Worm (Caenorhabditis elegans) whole organism, young adult: Measurements from ENCODE around the gene sbt-1.

ENCODE experiments used
- B0035.1 ChIP-seq: sonication (generic microtip); optimal IDR thresholded peaks from 2 replicates; lab custom pipeline; 2016; ENCODE audit warnings: missing genetic modification characterization, mild to moderate bottlenecking, missing compliant biosample characterization, missing genotype, missing genetic modification reagents
- C17E4.6 ChIP-seq: fragments of 200-800 bp; sonication (Bioruptor generic); IDR thresholded peaks from 2 replicates; pipeline ENCODE4 v1.3.6; 2022; ENCODE audit warnings: missing genetic modification reagents, missing genetic modification characterization, missing compliant biosample characterization
- D2030.7 ChIP-seq: fragments of 200-800 bp; sonication (Bioruptor generic); IDR thresholded peaks from 2 replicates; pipeline ENCODE4 v1.3.6; 2022; ENCODE audit warnings: missing genetic modification reagents, missing genetic modification characterization, missing compliant biosample characterization
- F22D6.2 ChIP-seq: sonication (generic microtip); optimal IDR thresholded peaks from 2 replicates; lab custom pipeline; 2016; ENCODE audit warnings: mild to moderate bottlenecking, missing genetic modification characterization, missing compliant biosample characterization
- F33H1.4 ChIP-seq: fragments of 200-800 bp; sonication (Bioruptor generic); IDR thresholded peaks from 2 replicates; pipeline ENCODE4 v1.3.6; 2022; ENCODE audit warnings: missing genetic modification reagents, missing genetic modification characterization, missing compliant biosample characterization
- F49E8.2 ChIP-seq: sonication (generic microtip); optimal IDR thresholded peaks from 3 replicates; lab custom pipeline; 2017; ENCODE audit warnings: missing genetic modification characterization, mild to moderate bottlenecking, missing compliant biosample characterization, antibody characterized with exemption, moderate library complexity; ENCODE audit not compliant: insufficient read depth
- F52B5.7 ChIP-seq: sonication (generic microtip); optimal IDR thresholded peaks from 2 replicates; lab custom pipeline; 2016; ENCODE audit warnings: mild to moderate bottlenecking, missing genetic modification characterization, missing compliant biosample characterization
- F55B11.4 ChIP-seq: sonication (generic microtip); optimal IDR thresholded peaks from 2 replicates; lab custom pipeline; 2016; ENCODE audit warnings: missing compliant biosample characterization, missing genetic modification characterization, borderline replicate concordance; ENCODE audit not compliant: insufficient read depth
- T26A5.8 ChIP-seq: sonication (generic microtip); optimal IDR thresholded peaks from 2 replicates; lab custom pipeline; 2016; ENCODE audit warnings: missing genetic modification characterization, missing compliant biosample characterization
- Y95B8A.8 ChIP-seq: fragments of 200-800 bp; sonication (Bioruptor generic); IDR thresholded peaks from 2 replicates; pipeline ENCODE4 v1.3.6; 2022; ENCODE audit warnings: missing genetic modification reagents, missing genetic modification characterization, missing compliant biosample characterization
- aptf-2 ChIP-seq: fragments of 200-800 bp; sonication (Bioruptor generic); conservative IDR thresholded peaks from 2 replicates; pipeline ENCODE4 v1.3.6; 2022; ENCODE audit warnings: missing genetic modification reagents, missing genetic modification characterization, missing compliant biosample characterization
- atf-7 ChIP-seq: sonication (generic microtip); optimal IDR thresholded peaks from 2 replicates; lab custom pipeline; 2017; ENCODE audit warnings: mild to moderate bottlenecking, missing genetic modification characterization, missing compliant biosample characterization
- attf-5 ChIP-seq: fragments of 200-800 bp; sonication (Bioruptor generic); optimal IDR thresholded peaks from 2 replicates; lab custom pipeline; 2018; ENCODE audit warnings: mild to moderate bottlenecking, missing genetic modification characterization, missing compliant biosample characterization
- cebp-2 ChIP-seq: fragments of 200-800 bp; sonication (Bioruptor generic); IDR thresholded peaks from 2 replicates; pipeline ENCODE4 v1.3.6; 2022; ENCODE audit warnings: missing genetic modification characterization, missing compliant biosample characterization
- ceh-91 ChIP-seq: fragments of 200-800 bp; sonication (Bioruptor generic); IDR thresholded peaks from 2 replicates; pipeline ENCODE4 v1.3.6; 2022; ENCODE audit warnings: missing genetic modification reagents, missing genetic modification characterization, missing compliant biosample characterization
- die-1 ChIP-seq: sonication (generic microtip); optimal IDR thresholded peaks from 2 replicates; lab custom pipeline; 2016; ENCODE audit warnings: missing genotype, mild to moderate bottlenecking, missing genetic modification characterization, missing compliant biosample characterization
- dox-1 ChIP-seq: fragments of 200-800 bp; sonication (Bioruptor generic); IDR thresholded peaks from 2 replicates; pipeline ENCODE4 v1.3.6; 2022; ENCODE audit warnings: missing genetic modification reagents, missing genetic modification characterization, missing compliant biosample characterization
- dpff-1 ChIP-seq: sonication (generic microtip); optimal IDR thresholded peaks from 2 replicates; lab custom pipeline; 2017; ENCODE audit warnings: mild to moderate bottlenecking, missing genetic modification characterization, missing compliant biosample characterization
- egl-18 ChIP-seq: fragments of 200-800 bp; sonication (Bioruptor generic); IDR thresholded peaks from 2 replicates; pipeline ENCODE4 v1.3.6; 2022; ENCODE audit warnings: missing genetic modification reagents, missing genetic modification characterization, missing compliant biosample characterization
- egl-44 ChIP-seq: fragments of 200-800 bp; sonication (Bioruptor generic); IDR thresholded peaks from 2 replicates; pipeline ENCODE4 v1.3.6; 2022; ENCODE audit warnings: missing genetic modification reagents, missing genetic modification characterization, missing compliant biosample characterization
- gei-17 ChIP-seq: fragments of 200-800 bp; sonication (Bioruptor generic); optimal IDR thresholded peaks from 2 replicates; lab custom pipeline; 2018; ENCODE audit warnings: mild to moderate bottlenecking, missing genetic modification characterization, missing compliant biosample characterization
- hlh-12 ChIP-seq: sonication (generic microtip); optimal IDR thresholded peaks from 2 replicates; lab custom pipeline; 2016; ENCODE audit warnings: missing genetic modification characterization, missing compliant biosample characterization
- hlh-26 ChIP-seq: fragments of 200-800 bp; sonication (Bioruptor generic); conservative IDR thresholded peaks from 2 replicates; pipeline ENCODE4 v1.3.6; 2022; ENCODE audit warnings: missing genetic modification reagents, missing genetic modification characterization, missing compliant biosample characterization
- hmg-1.2 ChIP-seq: fragments of 200-800 bp; sonication (Bioruptor generic); IDR thresholded peaks from 2 replicates; pipeline ENCODE4 v1.3.6; 2022; ENCODE audit warnings: missing genetic modification reagents, missing genetic modification characterization, missing compliant biosample characterization
- lin-26 ChIP-seq: fragments of 200-800 bp; sonication (Bioruptor generic); IDR thresholded peaks from 2 replicates; pipeline ENCODE4 v1.3.6; 2022; ENCODE audit warnings: missing genetic modification reagents, missing genetic modification characterization, missing compliant biosample characterization
- lin-35 ChIP-seq, 3 experiments: fragments of 150-350 bp in 2 of 3; sonication (generic microtip) in 1 of 3; optimal IDR thresholded peaks; 2 replicates each; lab custom pipeline; 2014 to 2018; ENCODE audit warnings: missing biosample characterization in 3 of 3, missing genetic modification characterization in 3 of 3, missing genetic modification reagents in 3 of 3
- lir-1 ChIP-seq: fragments of 200-800 bp; sonication (Bioruptor generic); conservative IDR thresholded peaks from 2 replicates; pipeline ENCODE4 v1.3.6; 2022; ENCODE audit warnings: missing genetic modification reagents, missing genetic modification characterization, missing compliant biosample characterization
- lsy-27 ChIP-seq: sonication (generic microtip); optimal IDR thresholded peaks from 2 replicates; lab custom pipeline; 2017; ENCODE audit warnings: missing genetic modification characterization, mild to moderate bottlenecking, missing compliant biosample characterization, antibody characterized with exemption, missing genotype, borderline replicate concordance; ENCODE audit not compliant: insufficient read depth
- madf-8 ChIP-seq: fragments of 200-800 bp; sonication (Bioruptor generic); conservative IDR thresholded peaks from 2 replicates; pipeline ENCODE4 v1.3.6; 2022; ENCODE audit warnings: missing genetic modification reagents, missing genetic modification characterization, missing compliant biosample characterization
- mes-4 ChIP-seq: sonication (generic microtip); optimal IDR thresholded peaks from 2 replicates; lab custom pipeline; 2016; ENCODE audit warnings: missing genotype, missing genetic modification characterization, missing compliant biosample characterization
- nfya-1 ChIP-seq: sonication (generic microtip); optimal IDR thresholded peaks from 2 replicates; lab custom pipeline; 2017; ENCODE audit warnings: antibody characterized with exemption, missing compliant biosample characterization, missing genetic modification characterization, borderline replicate concordance; ENCODE audit not compliant: insufficient read depth
- nfya-2 ChIP-seq: fragments of 200-800 bp; sonication (Bioruptor generic); IDR thresholded peaks from 2 replicates; pipeline ENCODE4 v1.3.6; 2022; ENCODE audit warnings: missing genetic modification reagents, missing genetic modification characterization, missing compliant biosample characterization
- nfyb-1 ChIP-seq: fragments of 200-800 bp; sonication (Bioruptor generic); IDR thresholded peaks from 2 replicates; pipeline ENCODE4 v1.3.6; 2022; ENCODE audit warnings: missing genetic modification reagents, missing genetic modification characterization, missing compliant biosample characterization
- nhr-80 ChIP-seq: sonication (generic microtip); optimal IDR thresholded peaks from 2 replicates; lab custom pipeline; 2016; ENCODE audit warnings: missing genetic modification characterization, missing compliant biosample characterization
- pbrm-1 ChIP-seq: fragments of 200-800 bp; sonication (Bioruptor generic); IDR thresholded peaks from 2 replicates; pipeline ENCODE4 v1.3.6; 2022; ENCODE audit warnings: missing genetic modification reagents, missing genetic modification characterization, missing compliant biosample characterization
- pha-4 ChIP-seq: fragments of 150-350 bp; sonication (generic microtip); optimal IDR thresholded peaks from 2 replicates; lab custom pipeline; 2014; ENCODE audit warnings: missing biosample characterization, missing genetic modification reagents, missing genetic modification characterization
- rcor-1 ChIP-seq: fragments of 200-800 bp; sonication (Bioruptor generic); IDR thresholded peaks from 2 replicates; pipeline ENCODE4 v1.3.6; 2022; ENCODE audit warnings: missing genetic modification reagents, missing genetic modification characterization, missing compliant biosample characterization
- repo-1 ChIP-seq: sonication (generic microtip); optimal IDR thresholded peaks from 2 replicates; lab custom pipeline; 2017; ENCODE audit warnings: mild to moderate bottlenecking, missing genetic modification characterization, missing compliant biosample characterization
- rpc-1 ChIP-seq, 2 experiments: fragments of 150-350 bp in 1 of 2; sonication (generic microtip) in 1 of 2; optimal IDR thresholded peaks; 2 replicates each; lab custom pipeline; 2014 to 2018; ENCODE audit warnings: missing biosample characterization in 1 of 2, missing genetic modification characterization in 1 of 2, missing genetic modification reagents in 1 of 2, missing genotype in 1 of 2
- sdz-38 ChIP-seq: sonication (generic microtip); optimal IDR thresholded peaks from 2 replicates; lab custom pipeline; 2016; ENCODE audit warnings: missing genotype, missing genetic modification characterization, missing compliant biosample characterization
- snpc-3.4 ChIP-seq: sonication (generic microtip); optimal IDR thresholded peaks from 2 replicates; lab custom pipeline; 2017; ENCODE audit warnings: missing genetic modification characterization, mild to moderate bottlenecking, missing compliant biosample characterization, antibody characterized with exemption, moderate library complexity, missing genotype, missing genetic modification reagents
- tbp1 ChIP-seq: fragments of 200-800 bp; sonication (Bioruptor generic); optimal IDR thresholded peaks from 2 replicates; lab custom pipeline; 2018; ENCODE audit warnings: mild to moderate bottlenecking, missing genetic modification characterization, missing compliant biosample characterization
- tlf-1 ChIP-seq: fragments of 200-800 bp; sonication (Bioruptor generic); optimal IDR thresholded peaks from 2 replicates; lab custom pipeline; 2018; ENCODE audit warnings: mild to moderate bottlenecking, missing genetic modification characterization, missing compliant biosample characterization
- zim-3 ChIP-seq: sonication (generic microtip); optimal IDR thresholded peaks from 2 replicates; lab custom pipeline; 2017; ENCODE audit warnings: mild to moderate bottlenecking, missing genetic modification characterization, moderate library complexity, missing compliant biosample characterization
- ztf-18 ChIP-seq: sonication (generic microtip); optimal IDR thresholded peaks from 2 replicates; lab custom pipeline; 2016; ENCODE audit warnings: missing genotype, mild to moderate bottlenecking, missing genetic modification characterization, missing compliant biosample characterization
- ztf-22 ChIP-seq: fragments of 200-800 bp; sonication (Bioruptor generic); optimal IDR thresholded peaks from 2 replicates; lab custom pipeline; 2018; ENCODE audit warnings: mild to moderate bottlenecking, missing genetic modification characterization, moderate library complexity, missing compliant biosample characterization
- ztf-25 ChIP-seq: fragments of 200-800 bp; sonication (Bioruptor generic); IDR thresholded peaks from 2 replicates; pipeline ENCODE4 v1.3.6; 2022; ENCODE audit warnings: missing genetic modification reagents, missing genetic modification characterization, missing compliant biosample characterization
- ztf-28 ChIP-seq: fragments of 200-800 bp; sonication (Bioruptor generic); IDR thresholded peaks from 2 replicates; pipeline ENCODE4 v1.3.6; 2022; ENCODE audit warnings: missing genetic modification reagents, missing genetic modification characterization, missing compliant biosample characterization

Gene sbt-1

ce11 chrV:20778257-20778697 is 50.4 kb downstream of the sbt-1 start (continued):
- peak; percentile 78 for TF ChIP-seq attf-5 (GFP tag; lab: Kevin White, UChicago)
- TF ChIP-seq hlh-12 (tag; lab: Kevin White, UChicago): no peak
- no peak for TF ChIP-seq nfya-2 (GFP tag; lab: Robert Waterston, UW)
- TF ChIP-seq gei-17 (GFP tag; lab: Kevin White, UChicago): peak; percentile 78
- peak; percentile 79 for TF ChIP-seq nhr-80 (tag; lab: Kevin White, UChicago)
- TF ChIP-seq F55B11.4: no peak
- peak; percentile 82 for TF ChIP-seq dox-1 (GFP tag; lab: Robert Waterston, UW)
- peak; percentile 75; the same call in 1 of the 2 replicates for TF ChIP-seq lin-26
- no peak for TF ChIP-seq lsy-27 (tag; lab: Kevin White, UChicago)
- peak; percentile 37 for TF ChIP-seq die-1 (tag; lab: Kevin White, UChicago)
- peak; percentile 69 for TF ChIP-seq tbp1
- peak; percentile 78; the same call in 1 of the 2 replicates for TF ChIP-seq egl-44 (GFP tag; lab: Robert Waterston, UW)
- no peak for TF ChIP-seq pha-4 (tag; lab: Kevin White, UChicago)
- peak; percentile 43; the same call in 1 of the 2 replicates for TF ChIP-seq Y95B8A.8 (GFP tag; lab: Robert Waterston, UW)
- no peak for TF ChIP-seq zim-3 (tag; lab: Kevin White, UChicago)
- no peak for TF ChIP-seq rpc-1 (optimal IDR thresholded peaks at IDR 0.05; lab: Kevin White, UChicago)
- no peak for TF ChIP-seq rpc-1 (tag; optimal IDR thresholded peaks at IDR 0.05; lab: Kevin White, UChicago)
- peak; percentile 74 for TF ChIP-seq rcor-1 (GFP tag; lab: Robert Waterston, UW)
- TF ChIP-seq ztf-28 (GFP tag; lab: Robert Waterston, UW): no peak
- TF ChIP-seq sdz-38 (tag; lab: Kevin White, UChicago): no peak
- TF ChIP-seq T26A5.8: no peak
- TF ChIP-seq pbrm-1 (GFP tag; lab: Robert Waterston, UW): peak; percentile 92
- TF ChIP-seq nfya-1 (tag; lab: Kevin White, UChicago): no peak
- peak; percentile 85 for TF ChIP-seq lir-1 (GFP tag; lab: Robert Waterston, UW)
- TF ChIP-seq F49E8.2: no peak
- TF ChIP-seq mes-4: no peak
- TF ChIP-seq hmg-1.2 (GFP tag; lab: Robert Waterston, UW): peak; percentile 94
- peak; percentile 79 for TF ChIP-seq tlf-1 (GFP tag; lab: Kevin White, UChicago)
- peak; percentile 60 for TF ChIP-seq repo-1 (tag; lab: Kevin White, UChicago)
- no peak for TF ChIP-seq snpc-3.4 (tag; lab: Kevin White, UChicago)
- TF ChIP-seq ztf-18 (tag; lab: Kevin White, UChicago): peak; percentile 53
- TF ChIP-seq madf-8 (GFP tag; lab: Robert Waterston, UW): no peak
- peak; percentile 51 for TF ChIP-seq ztf-22 (GFP tag; lab: Kevin White, UChicago)
- TF ChIP-seq D2030.7 (GFP tag; lab: Robert Waterston, UW): no peak
- TF ChIP-seq cebp-2: no peak
- TF ChIP-seq aptf-2 (GFP tag; lab: Robert Waterston, UW): 0 out of 2 replicates have a peak, but pooled peaks have one; percentile 40
- TF ChIP-seq lin-35 (GFP tag; optimal IDR thresholded peaks at IDR 0.05; lab: Kevin White, UChicago): peak in 1 of 3 experiments; percentile 87
- no peak for TF ChIP-seq C17E4.6 (GFP tag; lab: Robert Waterston, UW)
- no peak for TF ChIP-seq dpff-1 (tag; lab: Kevin White, UChicago)
- TF ChIP-seq F22D6.2 (tag; lab: Kevin White, UChicago): peak; percentile 53
- no peak for TF ChIP-seq ceh-91 (GFP tag; lab: Robert Waterston, UW)
- TF ChIP-seq hlh-26 (GFP tag; lab: Robert Waterston, UW): no peak
- TF ChIP-seq F52B5.7: peak; percentile 77
- peak; percentile 91 for TF ChIP-seq atf-7 (tag; lab: Kevin White, UChicago)
- no peak for TF ChIP-seq F33H1.4 (GFP tag; lab: Robert Waterston, UW)
- no peak for TF ChIP-seq ztf-25
- peak; percentile 70 for TF ChIP-seq B0035.1 (tag; lab: Kevin White, UChicago)
- no peak for TF ChIP-seq egl-18 (GFP tag; lab: Robert Waterston, UW)
- TF ChIP-seq nfyb-1: peak; percentile 95
